Fruit fly (Drosophila melanogaster): Measurements from ENCODE around the gene fid.

The fid gene

DNA sequence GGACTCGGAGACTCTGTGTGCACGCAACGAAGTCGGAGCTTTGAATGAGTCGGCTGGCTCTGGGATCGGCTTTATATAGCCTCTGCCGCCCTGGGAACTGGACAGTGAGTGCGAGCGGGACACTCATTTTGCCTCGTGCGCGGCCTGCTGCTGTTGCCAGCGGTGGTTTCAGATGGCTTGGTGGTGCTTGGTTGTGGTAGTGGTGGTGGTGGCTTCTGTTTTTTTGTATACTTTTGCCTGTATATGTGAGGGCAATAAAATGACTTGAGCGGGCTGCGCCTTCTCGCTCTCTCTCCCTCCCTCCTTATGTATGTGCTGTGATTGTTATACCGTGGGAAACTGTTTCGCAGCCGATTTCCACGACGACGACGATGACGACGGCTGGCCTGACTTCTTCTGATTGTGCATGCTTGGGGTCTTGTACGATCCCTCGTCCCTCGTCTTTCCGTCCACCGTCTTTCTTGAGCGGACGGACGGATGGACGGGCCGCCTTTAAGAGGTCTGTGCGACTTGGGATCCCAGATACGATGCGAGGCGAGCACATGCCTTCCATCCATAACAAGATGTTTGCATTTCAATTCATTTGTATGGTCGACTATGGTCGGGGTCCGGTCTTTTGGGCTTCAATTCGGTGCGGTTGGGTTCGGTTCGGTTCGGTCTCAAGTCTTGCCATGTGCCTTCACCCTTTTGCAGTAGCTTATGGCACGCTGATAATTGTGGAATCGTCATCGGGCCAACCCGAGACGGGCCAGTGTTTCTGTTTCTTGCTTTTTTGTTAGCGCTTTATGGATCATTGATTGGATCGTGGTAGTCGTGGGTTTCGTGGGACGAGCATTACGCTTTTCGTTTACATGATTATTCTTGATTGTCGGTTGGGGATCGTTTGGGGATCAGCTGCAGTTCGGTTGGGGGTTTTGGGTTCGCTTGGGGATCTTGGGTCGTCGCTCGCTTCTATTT is 36.4 kb downstream of the fid start (continued):
- TF ChIP-seq MESR4 (GFP tag; optimal IDR thresholded peaks at IDR 0.05) (peak; percentile 1), ttk (GFP tag; IDR thresholded peaks at IDR 0.05) (0 out of 2 replicates have a peak, but pooled peaks have one; percentile 12), Lpt (GFP tag; optimal IDR thresholded peaks at IDR 0.05) (no peak), CG7963 (GFP tag; IDR thresholded peaks at IDR 0.05; ENCODE audit: partially characterized antibody) (no peak), CG4328 (GFP tag; optimal IDR thresholded peaks at IDR 0.05) (no peak), lbe (GFP tag; optimal IDR thresholded peaks at IDR 0.05) (peak; percentile 52), NK7.1 (GFP tag; optimal IDR thresholded peaks at IDR 0.05) (peak; percentile 23), nmo (GFP tag; optimal IDR thresholded peaks at IDR 0.05) (peak; percentile 16), lab (GFP tag; optimal IDR thresholded peaks at IDR 0.05) (peak; percentile 43), yki (optimal IDR thresholded peaks at IDR 0.05) (no peak), dan (GFP tag; IDR thresholded peaks at IDR 0.05) (no peak), CG11085 (GFP tag; IDR thresholded peaks at IDR 0.05) (no peak), D19B (GFP tag; optimal IDR thresholded peaks at IDR 0.05) (no peak), vvl (GFP tag; IDR thresholded peaks at IDR 0.05) (peak; percentile 5), HHEX (GFP tag; optimal IDR thresholded peaks at IDR 0.05) (no peak), CG16813 (GFP tag; IDR thresholded peaks at IDR 0.05; ENCODE audit: partially characterized antibody) (no peak), CG8281 (tag; optimal IDR thresholded peaks at IDR 0.05) (no peak), CG15269 (tag; optimal IDR thresholded peaks at IDR 0.05) (peak; percentile 50), peb (GFP tag; IDR thresholded peaks at IDR 0.05) (no peak), CG4282 (GFP tag; optimal IDR thresholded peaks at IDR 0.05) (peak; percentile 41), nerfin-1 (tag; optimal IDR thresholded peaks at IDR 0.05) (peak; percentile 59), HmgD (GFP tag; optimal IDR thresholded peaks at IDR 0.05) (no peak), tna (GFP tag; IDR thresholded peaks at IDR 0.05; ENCODE audit: partially characterized antibody) (0 out of 2 replicates have a peak, but pooled peaks have one; percentile 23), trem (tag; optimal IDR thresholded peaks at IDR 0.05) (peak; percentile 28), Sox102F (GFP tag; optimal IDR thresholded peaks at IDR 0.05) (no peak), z (GFP tag; IDR thresholded peaks at IDR 0.05) (peak; percentile 62; the same call in 2 of the 3 replicates), CG13123 (GFP tag; optimal IDR thresholded peaks at IDR 0.05) (peak; percentile 25), CG13624 (GFP tag; optimal IDR thresholded peaks at IDR 0.05) (no peak), onecut (GFP tag; IDR thresholded peaks at IDR 0.05) (no peak), kay (GFP tag; optimal IDR thresholded peaks at IDR 0.05) (peak; percentile 48), NC2α (GFP tag; optimal IDR thresholded peaks at IDR 0.05) (peak; percentile 49), tll (GFP tag; optimal IDR thresholded peaks at IDR 0.05) (peak in 1 of 2 experiments; percentile 86), bsh (GFP tag; optimal IDR thresholded peaks at IDR 0.05) (peak; percentile 3 to 22), Taf1 (GFP tag; IDR thresholded peaks at IDR 0.05) (no peak), CG6654 (GFP tag; optimal IDR thresholded peaks at IDR 0.05) (no peak), CG7839 (tag; optimal IDR thresholded peaks at IDR 0.05) (no peak), cato (GFP tag; optimal IDR thresholded peaks at IDR 0.05; ENCODE audit: borderline replicate concordance) (no peak), CG10147 (GFP tag; optimal IDR thresholded peaks at IDR 0.05) (no peak), fd3F (GFP tag; optimal IDR thresholded peaks at IDR 0.05) (no peak), cwo (GFP tag; optimal IDR thresholded peaks at IDR 0.05) (peak; percentile 76), row (GFP tag; IDR thresholded peaks at IDR 0.05) (0 out of 3 replicates have a peak, but pooled peaks have one; percentile 16), ro (GFP tag; IDR thresholded peaks at IDR 0.05) (no peak), CG13894 (tag; optimal IDR thresholded peaks at IDR 0.05) (peak; percentile 3), Hsf (GFP tag; optimal IDR thresholded peaks at IDR 0.05) (no peak), CG17385 (GFP tag; optimal IDR thresholded peaks at IDR 0.05) (peak; percentile 33), Atf6 (GFP tag; IDR thresholded peaks at IDR 0.05) (0 out of 2 replicates have a peak, but pooled peaks have one; percentile 7), Hmx (GFP tag; optimal IDR thresholded peaks at IDR 0.05) (no peak), unpg (GFP tag; optimal IDR thresholded peaks at IDR 0.05) (no peak)
